Worm (Caenorhabditis elegans) whole organism, L4/young adult: ENCODE data around the gene tag-297.
A peak's percentile ranks its signal among the peaks of the same experiment; 100 is the strongest.

ENCODE experiments used
- W03F9.2 ChIP-seq: fragments of 150-350 bp; optimal IDR thresholded peaks from 2 replicates; lab custom pipeline; 2014; ENCODE audit warnings: missing biosample characterization, missing genetic modification characterization
- dao-5 ChIP-seq: sonication (generic microtip); optimal IDR thresholded peaks from 2 replicates; lab custom pipeline; 2016; ENCODE audit warnings: missing genotype, missing genetic modification characterization, moderate library complexity, missing compliant biosample characterization
- him-1 ChIP-seq: sonication (generic microtip); optimal IDR thresholded peaks from 2 replicates; lab custom pipeline; 2016; ENCODE audit warnings: missing genotype, missing genetic modification reagents, missing genetic modification characterization, missing compliant biosample characterization

The tag-297 gene

DNA sequence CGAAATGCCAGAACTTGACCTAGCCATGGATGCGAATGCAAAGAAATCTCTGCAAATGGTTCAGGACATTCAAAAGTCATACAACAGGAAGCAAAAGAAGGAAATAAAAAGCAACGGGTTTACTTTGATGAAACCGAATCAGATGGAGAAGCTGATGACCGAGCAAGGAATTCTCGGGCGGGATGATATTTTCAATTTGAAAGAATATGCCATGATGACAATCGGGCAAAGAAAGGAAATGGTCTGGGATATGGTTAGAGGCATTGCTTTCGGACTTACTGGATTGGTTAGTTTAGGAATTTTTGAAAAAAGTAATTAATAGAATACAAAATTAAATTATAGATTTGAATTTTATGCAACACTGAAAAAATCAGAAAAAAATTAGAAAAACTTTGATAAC, 6.7 kb upstream of the tag-297 start:
- no peak for TF ChIP-seq W03F9.2 (tag; lab: Kevin White, UChicago)
- TF ChIP-seq him-1 (tag; lab: Kevin White, UChicago) = no peak
- TF ChIP-seq dao-5 (tag; lab: Kevin White, UChicago) = no peak

DNA sequence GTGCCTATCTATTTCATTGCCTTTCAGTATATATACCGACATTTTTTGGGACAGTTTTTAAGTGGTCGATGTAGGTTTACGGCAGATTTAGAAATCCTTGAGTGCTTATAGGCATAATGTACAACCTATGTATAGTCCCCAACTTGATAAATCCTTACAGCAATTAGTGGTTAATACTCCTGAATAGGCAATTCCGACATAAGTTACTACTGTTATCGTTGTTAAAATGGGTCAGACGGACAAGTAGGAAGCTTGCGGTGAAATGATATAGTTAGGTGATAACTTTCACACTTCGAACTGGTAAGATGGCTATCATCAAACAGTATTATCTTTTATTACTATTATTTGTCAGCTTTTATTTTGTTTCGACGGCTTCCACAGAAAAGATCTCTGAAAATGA, 4.7 kb upstream of the tag-297 start, which contains the start of gene mltn-10:
mltn-10 (plus strand) TSS at position 301 of the 400 bp plus-strand sequence.
- TF ChIP-seq W03F9.2 (tag; lab: Kevin White, UChicago) = no peak
- TF ChIP-seq him-1 (tag; lab: Kevin White, UChicago) = no peak
- TF ChIP-seq dao-5 (tag; lab: Kevin White, UChicago) = no peak

DNA sequence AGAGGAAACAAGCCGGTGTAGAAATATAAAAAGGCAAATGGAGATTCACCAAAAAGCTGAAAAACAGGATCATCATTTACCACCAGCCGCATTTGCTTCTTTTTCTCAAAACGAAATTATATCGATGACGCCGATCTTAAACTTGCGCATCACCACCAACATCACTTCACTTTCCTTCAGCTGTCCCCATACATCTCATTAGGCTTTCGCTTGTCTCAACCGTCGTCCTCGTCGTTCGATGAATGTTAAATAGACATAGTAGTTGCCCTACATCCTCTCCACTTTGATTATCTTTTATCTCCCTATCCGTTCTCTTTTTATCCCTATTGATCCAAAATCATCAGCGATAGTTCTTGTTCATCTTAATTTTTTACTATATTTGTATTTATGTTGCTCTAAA, 547 bp upstream of the tag-297 start:
- no peak for TF ChIP-seq W03F9.2 (tag; lab: Kevin White, UChicago)

DNA sequence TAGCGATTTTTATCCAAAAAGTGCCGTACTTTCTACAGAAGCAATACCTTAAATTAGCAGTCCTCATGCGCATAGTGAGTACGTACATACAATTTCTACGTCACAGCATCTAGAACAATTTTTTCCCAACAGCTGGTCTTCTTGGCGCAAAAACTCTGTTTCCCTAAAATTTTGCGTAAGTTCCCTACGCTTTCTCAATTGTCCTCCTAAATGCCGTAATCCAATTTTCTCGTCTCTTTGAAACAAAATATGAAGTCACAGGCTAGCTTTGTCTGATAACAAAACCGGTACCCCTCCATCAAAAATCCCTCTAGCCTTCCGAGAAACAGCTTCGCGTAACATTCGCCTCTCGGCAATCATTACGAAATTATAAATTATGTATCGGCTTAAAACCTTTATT, 5.4 kb downstream of the tag-297 start, which contains the start of gene C38C6.3:
C38C6.3 (plus strand) TSS at position 301 of the 400 bp plus-strand sequence.
- TF ChIP-seq dao-5 (tag; lab: Kevin White, UChicago) = no peak
- TF ChIP-seq W03F9.2 (tag; lab: Kevin White, UChicago) = no peak
- TF ChIP-seq him-1 (tag; lab: Kevin White, UChicago) = no peak

DNA sequence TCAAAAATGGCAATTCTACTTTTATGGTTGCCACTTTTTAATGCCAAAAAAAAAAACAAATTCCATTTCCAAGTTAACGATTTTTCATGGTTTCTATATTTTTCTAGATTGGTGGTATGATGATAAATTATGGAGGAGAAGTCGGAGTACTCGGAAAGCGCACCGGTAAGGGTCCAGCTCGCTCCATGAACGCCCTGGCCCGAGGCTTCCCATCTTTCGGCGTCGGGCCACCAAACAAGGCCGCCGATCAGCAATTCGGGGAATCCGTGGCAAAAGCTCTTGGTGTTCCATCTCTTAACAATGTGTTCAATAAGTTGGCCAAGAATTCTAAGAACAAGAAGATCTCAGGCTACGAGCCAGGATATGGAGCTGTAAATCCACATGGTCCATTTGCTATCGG, 6.6 kb downstream of the tag-297 start:
- TF ChIP-seq him-1 (tag; lab: Kevin White, UChicago) (no peak), dao-5 (tag; lab: Kevin White, UChicago) (no peak), W03F9.2 (tag; lab: Kevin White, UChicago) (no peak)

DNA sequence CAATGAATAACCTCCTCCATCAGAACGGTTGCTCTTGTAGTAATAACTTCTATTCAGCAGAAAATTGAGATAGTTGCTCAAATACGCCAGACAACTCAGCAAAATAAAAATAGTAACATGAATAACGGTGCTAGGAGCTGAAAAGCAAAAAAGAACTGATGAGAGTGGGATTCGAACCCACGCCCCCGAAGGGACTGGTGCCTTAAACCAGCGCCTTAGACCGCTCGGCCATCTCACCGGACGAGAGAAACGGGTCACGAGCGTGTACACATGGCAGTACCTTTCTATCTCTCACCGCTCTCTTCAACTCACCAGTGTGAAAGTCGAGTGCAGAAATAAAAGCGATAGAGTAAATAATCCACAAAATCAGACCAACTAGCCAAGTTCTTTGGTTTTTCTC, 7.7 kb downstream of the tag-297 start:
- TF ChIP-seq W03F9.2 (tag; lab: Kevin White, UChicago) (no peak), dao-5 (tag; lab: Kevin White, UChicago) (peak; percentile 66), him-1 (tag; lab: Kevin White, UChicago) (no peak)

DNA sequence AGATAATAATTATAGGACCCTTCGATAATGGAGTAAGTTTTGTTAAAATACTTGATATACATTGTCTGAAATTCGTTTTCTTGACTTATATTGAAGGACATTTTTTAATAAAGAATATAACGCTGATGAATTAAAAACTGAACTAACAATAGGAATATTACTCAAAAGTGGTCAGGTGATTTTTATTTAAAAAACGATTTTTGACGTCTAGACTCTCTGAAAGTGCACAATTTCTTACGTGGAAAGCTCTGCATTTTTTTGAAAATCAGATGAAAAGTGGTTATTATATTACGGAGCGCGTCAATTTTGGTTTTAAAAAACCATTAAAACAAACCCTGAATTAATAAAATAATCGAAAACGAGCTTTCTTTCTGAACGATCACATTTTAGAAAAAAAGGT, 9.3 kb downstream of the tag-297 start, which contains the start of gene sre-13:
sre-13 (minus strand) TSS at position 101 of the 400 bp plus-strand sequence.
- TF ChIP-seq him-1 (tag; lab: Kevin White, UChicago) (no peak), W03F9.2 (tag; lab: Kevin White, UChicago) (no peak), dao-5 (tag; lab: Kevin White, UChicago) (no peak)

DNA sequence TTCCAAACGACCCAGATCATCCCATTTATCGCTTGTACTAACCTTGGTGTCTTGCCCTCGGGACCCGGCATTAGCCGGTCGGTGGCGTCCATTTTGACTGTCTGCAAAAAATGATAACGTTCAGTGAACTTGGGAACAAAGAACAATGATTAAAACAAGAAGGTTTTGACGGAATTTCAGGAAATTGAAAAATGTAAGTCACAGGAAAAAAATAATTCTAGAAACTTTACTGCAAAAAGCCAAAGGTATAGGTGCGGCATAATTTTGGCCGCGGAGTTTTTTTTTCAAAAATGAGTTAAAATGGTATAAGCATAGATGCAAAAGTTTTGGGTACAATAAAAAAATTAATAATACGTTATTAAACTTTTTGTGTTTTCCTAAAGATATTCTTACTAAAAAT, 16.6 kb downstream of the tag-297 start, which contains the start of gene atgp-2:
atgp-2 (minus strand) TSS at position 101 of the 400 bp plus-strand sequence.
- TF ChIP-seq him-1 (tag; lab: Kevin White, UChicago) = no peak
- TF ChIP-seq W03F9.2 (tag; lab: Kevin White, UChicago) = no peak
- TF ChIP-seq dao-5 (tag; lab: Kevin White, UChicago) = no peak

DNA sequence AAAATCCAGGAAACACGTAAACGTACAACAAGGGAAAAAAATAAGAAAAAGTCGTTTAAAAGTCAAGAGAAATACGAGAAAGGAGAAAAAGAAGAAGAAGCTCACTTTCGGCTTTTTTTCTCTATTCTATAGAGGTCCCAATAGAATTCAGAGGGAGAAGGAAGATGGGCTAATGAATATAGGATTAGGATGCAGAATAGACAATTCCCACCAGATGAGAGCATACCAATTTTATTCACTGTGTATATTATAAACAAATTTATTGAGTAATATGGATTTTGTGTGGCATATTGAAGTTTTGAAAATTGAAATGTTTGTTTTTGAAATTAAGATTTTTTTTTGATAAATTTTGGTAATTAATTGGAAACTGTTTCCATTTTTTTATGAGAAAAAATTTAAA, 17.0 kb downstream of the tag-297 start:
- TF ChIP-seq him-1 (tag; lab: Kevin White, UChicago) (no peak), dao-5 (tag; lab: Kevin White, UChicago) (no peak), W03F9.2 (tag; lab: Kevin White, UChicago) (no peak)

DNA sequence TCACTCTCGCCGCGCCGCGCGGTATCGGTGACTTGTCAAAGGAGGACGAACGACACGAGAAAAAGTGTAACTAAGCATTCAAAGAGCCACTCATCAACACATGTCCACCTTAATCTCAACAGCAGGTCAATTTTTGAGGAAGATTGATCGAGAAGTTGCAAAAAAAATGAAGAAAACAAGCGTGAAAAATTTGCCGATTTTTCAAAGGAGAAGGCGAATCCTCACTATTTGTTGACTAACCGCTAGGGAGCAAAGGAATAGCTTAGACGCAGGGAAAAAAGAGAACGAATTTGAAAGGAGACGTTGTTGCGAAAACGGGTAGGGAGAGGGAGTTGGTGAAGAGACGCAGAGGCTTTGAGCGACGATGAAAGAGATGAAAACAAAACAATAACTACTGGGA, 17.9 kb downstream of the tag-297 start:
- no peak for TF ChIP-seq W03F9.2 (tag; lab: Kevin White, UChicago)

DNA sequence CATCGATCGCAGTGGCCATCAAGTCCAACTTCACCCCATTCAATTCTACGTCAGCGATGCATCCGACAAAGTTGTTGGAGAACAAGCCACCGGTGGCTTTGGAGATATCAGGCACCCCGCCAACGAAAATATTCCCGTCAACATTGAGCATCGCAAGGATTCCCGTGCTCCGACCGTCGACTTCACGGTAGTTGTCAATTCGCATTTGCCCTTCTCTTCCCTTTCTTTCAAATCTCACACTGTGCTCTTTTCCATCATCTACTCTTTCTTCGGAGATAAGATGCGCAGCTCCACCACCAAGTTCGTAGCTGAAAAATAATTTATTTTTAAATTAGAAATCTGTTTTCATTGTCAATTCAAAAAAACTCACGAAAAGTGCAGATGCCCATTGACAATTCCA, 20.1 kb downstream of the tag-297 start:
- TF ChIP-seq dao-5 (tag; lab: Kevin White, UChicago) = no peak
- no peak for TF ChIP-seq him-1 (tag; lab: Kevin White, UChicago)
- TF ChIP-seq W03F9.2 (tag; lab: Kevin White, UChicago) = no peak

DNA sequence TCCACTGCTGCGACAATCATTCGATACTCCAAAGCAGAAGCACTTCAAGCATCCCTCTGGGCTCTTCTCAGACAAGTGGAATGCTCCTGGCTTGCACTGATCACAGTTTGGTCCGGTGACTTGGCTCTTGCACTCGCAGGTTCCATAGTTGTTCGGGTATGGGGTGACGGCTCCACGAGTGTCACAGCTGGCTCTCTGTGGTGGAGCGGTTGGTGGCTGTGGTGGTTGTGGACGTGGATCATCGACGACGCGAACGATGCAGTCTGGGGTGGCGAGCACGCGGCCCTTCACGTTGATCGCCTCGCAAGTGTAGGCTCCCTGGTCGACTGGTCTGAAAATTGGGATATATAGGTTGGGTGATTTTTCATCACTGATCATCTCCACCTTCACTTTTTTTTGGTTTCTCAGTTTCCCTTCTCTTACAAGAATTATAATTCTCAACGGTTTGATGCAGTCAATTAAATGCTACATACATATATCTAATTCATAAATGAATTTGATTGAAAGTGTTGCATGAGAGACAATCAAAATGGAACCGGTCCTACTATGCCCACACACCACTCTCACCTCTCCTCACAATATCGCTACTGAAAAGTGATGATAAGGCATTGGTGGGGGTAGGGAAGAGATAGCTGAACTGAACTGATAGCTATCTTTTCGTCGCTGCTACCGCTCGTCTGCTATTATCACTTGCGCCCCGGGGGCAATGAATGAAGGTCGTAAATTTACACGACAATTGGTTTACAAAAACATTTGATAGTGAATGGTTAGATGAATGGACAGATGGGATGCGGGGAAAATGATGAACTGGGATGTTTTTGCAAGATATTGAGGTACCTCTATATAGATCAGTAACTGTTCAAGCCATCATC, 37.5 kb downstream of the tag-297 start:
- TF ChIP-seq dao-5 (tag; lab: Kevin White, UChicago) (no peak), W03F9.2 (tag; lab: Kevin White, UChicago) (no peak), him-1 (tag; lab: Kevin White, UChicago) (no peak)

DNA sequence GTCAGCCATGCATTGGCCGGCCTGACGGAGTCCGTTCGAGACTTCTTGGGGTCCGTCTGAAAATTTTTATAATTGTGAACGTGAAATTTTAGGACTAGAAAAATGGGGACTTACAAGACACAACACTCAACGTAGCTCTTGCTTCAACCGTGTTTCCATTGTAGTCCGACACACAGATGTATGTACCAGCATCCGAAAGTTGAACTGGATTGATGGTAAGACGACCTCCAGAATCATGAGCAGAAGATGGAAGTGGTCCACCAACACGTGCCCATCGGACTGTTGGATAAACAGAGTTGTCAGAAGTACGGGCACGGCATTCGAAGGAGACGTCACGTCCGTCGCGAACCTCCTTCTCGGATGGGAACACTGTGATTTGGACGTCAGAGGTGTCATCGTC, 38.8 kb downstream of the tag-297 start:
- TF ChIP-seq dao-5 (tag; lab: Kevin White, UChicago) = no peak
- TF ChIP-seq him-1 (tag; lab: Kevin White, UChicago) = no peak
- no peak for TF ChIP-seq W03F9.2 (tag; lab: Kevin White, UChicago)

DNA sequence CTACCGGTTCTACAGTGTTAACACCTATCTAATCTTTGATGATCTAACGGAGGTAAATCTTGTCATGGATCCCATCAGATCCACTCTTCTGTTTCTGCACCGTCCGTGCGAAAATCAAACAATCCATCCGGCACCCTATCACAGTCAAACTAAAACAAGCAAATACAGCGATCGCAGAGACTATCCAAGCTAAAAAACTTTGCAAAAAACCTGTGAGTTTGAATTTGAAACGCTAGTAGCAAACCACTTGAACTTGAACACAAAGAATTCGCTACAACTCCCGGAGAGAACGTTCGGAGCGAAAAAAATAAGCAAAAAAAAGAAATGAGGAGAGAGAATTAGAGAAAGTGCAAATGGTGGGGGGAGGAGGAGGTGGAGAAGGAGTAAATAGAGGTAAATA, 41.2 kb downstream of the tag-297 start:
- TF ChIP-seq W03F9.2 (tag; lab: Kevin White, UChicago) (no peak), him-1 (tag; lab: Kevin White, UChicago) (no peak), dao-5 (tag; lab: Kevin White, UChicago) (no peak)
